Fruit fly (Drosophila melanogaster): Measurements from ENCODE around the gene comt.

Gene comt

DNA sequence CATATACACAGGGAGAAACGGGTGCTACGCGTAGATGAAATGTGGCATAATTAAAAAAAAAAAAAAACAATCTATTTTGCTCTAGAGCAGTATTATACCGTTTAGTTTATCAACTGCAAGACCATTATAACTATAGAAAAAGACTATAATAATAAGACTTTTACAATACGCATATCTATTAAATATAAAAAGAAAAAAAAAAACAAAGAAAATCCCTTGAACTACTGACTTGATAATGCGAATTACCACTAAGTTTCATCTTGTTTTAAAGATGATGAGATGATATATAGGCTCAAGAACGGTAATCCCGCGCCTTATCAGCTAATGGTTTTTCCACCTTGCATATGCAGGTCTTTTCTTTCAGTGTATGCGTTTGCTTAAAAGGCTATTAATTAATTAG is 48.4 kb downstream of the comt start:
- peak; percentile 29; the same call in 1 of the 2 replicates for TF ChIP-seq CG15336 (GFP tag; IDR thresholded peaks at IDR 0.05)
- TF ChIP-seq CG6808 (GFP tag; optimal IDR thresholded peaks at IDR 0.05) = peak; percentile 1
- TF ChIP-seq achi (GFP tag; optimal IDR thresholded peaks at IDR 0.05) = peak; percentile 44
- peak; percentile 74 for TF ChIP-seq svp (GFP tag)
- TF ChIP-seq Eip78C (GFP tag) = peak; percentile 87
- peak; percentile 2 for TF ChIP-seq CG10669 (GFP tag; optimal IDR thresholded peaks at IDR 0.05)
- no peak for TF ChIP-seq CG7368 (GFP tag; optimal IDR thresholded peaks at IDR 0.05)
- 0 out of 2 replicates have a peak, but pooled peaks have one; percentile 15 for TF ChIP-seq Gug (GFP tag; IDR thresholded peaks at IDR 0.05)
- no peak for TF ChIP-seq fd59A (GFP tag; optimal IDR thresholded peaks at IDR 0.05)
- TF ChIP-seq fkh (GFP tag; optimal IDR thresholded peaks at IDR 0.05) = no peak
- peak in 1 of 2 experiments; percentile 16 for TF ChIP-seq ss (GFP tag; optimal IDR thresholded peaks at IDR 0.05)
- TF ChIP-seq CG32006 (GFP tag; optimal IDR thresholded peaks at IDR 0.05) = peak; percentile 53
- peak; percentile 37 for TF ChIP-seq Hr39 (GFP tag; optimal IDR thresholded peaks at IDR 0.05)
- TF ChIP-seq CG6792 (GFP tag; optimal IDR thresholded peaks at IDR 0.05) = peak; percentile 56
- no peak for TF ChIP-seq Ets96B (tag; optimal IDR thresholded peaks at IDR 0.05)
- no peak for TF ChIP-seq spab (GFP tag; optimal IDR thresholded peaks at IDR 0.05)
- no peak for TF ChIP-seq Hr38 (GFP tag; optimal IDR thresholded peaks at IDR 0.05)
- TF ChIP-seq Met (GFP tag; optimal IDR thresholded peaks at IDR 0.05) = peak; percentile 56
- TF ChIP-seq CG1621 (tag; optimal IDR thresholded peaks at IDR 0.05) = no peak
- peak; percentile 9 for TF ChIP-seq CG11762 (GFP tag; optimal IDR thresholded peaks at IDR 0.05; ENCODE audit: insufficient read depth)
- TF ChIP-seq CG6276 (GFP tag; optimal IDR thresholded peaks at IDR 0.05) = no peak
- no peak for TF ChIP-seq dsx (GFP tag; optimal IDR thresholded peaks at IDR 0.05; ENCODE audit: poor library complexity, severe bottlenecking)
- peak; percentile 8 for TF ChIP-seq CG4318 (GFP tag; optimal IDR thresholded peaks at IDR 0.05)
- TF ChIP-seq vri (GFP tag; optimal IDR thresholded peaks at IDR 0.05) = peak; percentile 9
- TF ChIP-seq Sox15 (GFP tag; optimal IDR thresholded peaks at IDR 0.05) = no peak
- peak; percentile 37 for TF ChIP-seq topi (GFP tag; optimal IDR thresholded peaks at IDR 0.05)
- TF ChIP-seq eg (GFP tag; IDR thresholded peaks at IDR 0.05) = no peak
- TF ChIP-seq Hr4 (GFP tag; optimal IDR thresholded peaks at IDR 0.05) = peak; percentile 2
- no peak for TF ChIP-seq CG11294 (GFP tag; IDR thresholded peaks at IDR 0.05)
- no peak for TF ChIP-seq CG9139 (GFP tag; optimal IDR thresholded peaks at IDR 0.05)
- no peak for TF ChIP-seq Ets21C (GFP tag; optimal IDR thresholded peaks at IDR 0.05)
- TF ChIP-seq dac (GFP tag; optimal IDR thresholded peaks at IDR 0.05) = no peak
- TF ChIP-seq Eip93F (GFP tag; optimal IDR thresholded peaks at IDR 0.05) = peak; percentile 30
- TF ChIP-seq CG8632 (GFP tag; optimal IDR thresholded peaks at IDR 0.05) = peak; percentile 58
- TF ChIP-seq Lpt (GFP tag; optimal IDR thresholded peaks at IDR 0.05) = no peak
- TF ChIP-seq cyc (GFP tag; optimal IDR thresholded peaks at IDR 0.05) = peak; percentile 8
- no peak for TF ChIP-seq CG11902 (GFP tag; optimal IDR thresholded peaks at IDR 0.05)
- TF ChIP-seq Smox (GFP tag; optimal IDR thresholded peaks at IDR 0.05) = peak; percentile 61
- TF ChIP-seq CG6163 (GFP tag; IDR thresholded peaks at IDR 0.05) = peak; percentile 33; the same call in 1 of the 3 replicates
- peak; percentile 40; the same call in 1 of the 3 replicates for TF ChIP-seq CG8119 (GFP tag; IDR thresholded peaks at IDR 0.05)
- TF ChIP-seq CG10631 (GFP tag; optimal IDR thresholded peaks at IDR 0.05) = peak; percentile 47
- TF ChIP-seq net (GFP tag; optimal IDR thresholded peaks at IDR 0.05) = peak; percentile 28
- TF ChIP-seq salr (GFP tag; optimal IDR thresholded peaks at IDR 0.05) = peak in 1 of 2 experiments; percentile 2
- TF ChIP-seq Blimp-1 (GFP tag; optimal IDR thresholded peaks at IDR 0.05) = no peak
- peak; percentile 35 for TF ChIP-seq CG3919 (GFP tag; optimal IDR thresholded peaks at IDR 0.05)
- peak; percentile 37 for TF ChIP-seq pdm3 (GFP tag; optimal IDR thresholded peaks at IDR 0.05)
- TF ChIP-seq CG34406 (GFP tag; optimal IDR thresholded peaks at IDR 0.05) = peak; percentile 56
- peak; percentile 1 for TF ChIP-seq CG8319 (GFP tag; optimal IDR thresholded peaks at IDR 0.05)
- TF ChIP-seq CG6854 (GFP tag; optimal IDR thresholded peaks at IDR 0.05) = no peak
- TF ChIP-seq lz (GFP tag; optimal IDR thresholded peaks at IDR 0.05) = peak; percentile 44
- TF ChIP-seq Eip75B (GFP tag; optimal IDR thresholded peaks at IDR 0.05) = peak; percentile 38
- TF ChIP-seq Sox102F (GFP tag; optimal IDR thresholded peaks at IDR 0.05) = peak; percentile 17
